Worm (Caenorhabditis elegans): ENCODE results near the gene asd-1.

ce11 chrIII:4152828-4153227 is 44.3 kb upstream of the asd-1 start:
- TF ChIP-seq mep-1 (tag; optimal IDR thresholded peaks at IDR 0.05) = no peak
- TF ChIP-seq nhr-237 (tag; optimal IDR thresholded peaks at IDR 0.05) = no peak
- no peak for TF ChIP-seq mls-2 (tag; optimal IDR thresholded peaks at IDR 0.05)
- TF ChIP-seq unc-120 (tag; optimal IDR thresholded peaks at IDR 0.05; ENCODE audit: poor library complexity, severe bottlenecking) = no peak
- TF ChIP-seq ztf-11 (tag; optimal IDR thresholded peaks at IDR 0.05) = no peak
- no peak for TF ChIP-seq elt-3 (tag; optimal IDR thresholded peaks at IDR 0.05)
- no peak for TF ChIP-seq unc-39 (tag; optimal IDR thresholded peaks at IDR 0.05)

Measured in whole organism, mixed stage, embryonic.